Fruit fly (Drosophila melanogaster): ENCODE measurements around the gene Ac3.

- peak; percentile 64 for TF ChIP-seq svp (GFP tag)
- TF ChIP-seq CG6808 (GFP tag; optimal IDR thresholded peaks at IDR 0.05): no peak
These were observed at the start of gene Ac3 for dm6 chr2L:21632032-21632587.
